Fruit fly (Drosophila melanogaster): Measurements from ENCODE around the gene Uch-L5.

The Uch-L5 gene

dm6 chr3L:9435315-9435714 is 41.5 kb downstream of the Uch-L5 start, which contains the start of gene CG42526 (continued):
- TF ChIP-seq Hmx (GFP tag; optimal IDR thresholded peaks at IDR 0.05) (peak; percentile 35), gcm2 (GFP tag; optimal IDR thresholded peaks at IDR 0.05) (no peak), fd96Cb (tag; optimal IDR thresholded peaks at IDR 0.05) (no peak), CG9437 (GFP tag; optimal IDR thresholded peaks at IDR 0.05) (peak; percentile 64), vnd (GFP tag; IDR thresholded peaks at IDR 0.05; ENCODE audit: partially characterized antibody) (no peak), Gsc (GFP tag; IDR thresholded peaks at IDR 0.05) (no peak), row (GFP tag; IDR thresholded peaks at IDR 0.05) (peak; percentile 75), CG11093 (GFP tag; IDR thresholded peaks at IDR 0.05) (no peak), Atf-2 (GFP tag; optimal IDR thresholded peaks at IDR 0.05) (peak; percentile 22), CG11695 (GFP tag; IDR thresholded peaks at IDR 0.05) (no peak), ab (GFP tag; optimal IDR thresholded peaks at IDR 0.05) (no peak), CG34376 (GFP tag; optimal IDR thresholded peaks at IDR 0.05) (peak; percentile 10), CG10209 (GFP tag; optimal IDR thresholded peaks at IDR 0.05) (peak; percentile 39), onecut (GFP tag; IDR thresholded peaks at IDR 0.05) (no peak), Deaf1 (tag; optimal IDR thresholded peaks at IDR 0.05) (no peak), zfh2 (GFP tag; optimal IDR thresholded peaks at IDR 0.05) (peak; percentile 63), Chrac-16 (GFP tag; optimal IDR thresholded peaks at IDR 0.05) (peak; percentile 36), CG8290 (GFP tag; optimal IDR thresholded peaks at IDR 0.05) (peak; percentile 29), CG8290 (tag; optimal IDR thresholded peaks at IDR 0.05) (peak in 1 of 2 experiments; percentile 78), CG12155 (GFP tag; optimal IDR thresholded peaks at IDR 0.05) (peak; percentile 58), CG14014 (GFP tag; IDR thresholded peaks at IDR 0.05) (peak; percentile 73), disco-r (GFP tag; optimal IDR thresholded peaks at IDR 0.05) (no peak), da (GFP tag; optimal IDR thresholded peaks at IDR 0.05) (no peak), Six4 (GFP tag; optimal IDR thresholded peaks at IDR 0.05) (no peak), CG2202 (tag; optimal IDR thresholded peaks at IDR 0.05) (no peak), Jarid2 (GFP tag; optimal IDR thresholded peaks at IDR 0.05) (no peak), bsh (GFP tag; optimal IDR thresholded peaks at IDR 0.05) (peak in 1 of 2 experiments; percentile 28), E2f2 (GFP tag; IDR thresholded peaks at IDR 0.05) (peak; percentile 84), Atf6 (GFP tag; IDR thresholded peaks at IDR 0.05) (peak; percentile 63; the same call in 1 of the 2 replicates), Dll (GFP tag; IDR thresholded peaks at IDR 0.05; ENCODE audit: partially characterized antibody) (peak; percentile 68), en (GFP tag; optimal IDR thresholded peaks at IDR 0.05) (no peak), Usf (GFP tag; optimal IDR thresholded peaks at IDR 0.05) (no peak), sc (optimal IDR thresholded peaks at IDR 0.05) (no peak), sc (GFP tag; optimal IDR thresholded peaks at IDR 0.05) (no peak), Hand (GFP tag; optimal IDR thresholded peaks at IDR 0.05) (no peak), CG3995 (GFP tag; optimal IDR thresholded peaks at IDR 0.05) (peak; percentile 21), CG9215 (GFP tag; IDR thresholded peaks at IDR 0.05) (no peak), ttk (GFP tag; IDR thresholded peaks at IDR 0.05) (peak; percentile 12; the same call in 1 of the 2 replicates), CG6765 (GFP tag; optimal IDR thresholded peaks at IDR 0.05) (no peak), tx (GFP tag; optimal IDR thresholded peaks at IDR 0.05) (peak; percentile 43), CG16779 (GFP tag; IDR thresholded peaks at IDR 0.05) (no peak), zen (tag; optimal IDR thresholded peaks at IDR 0.05) (no peak), CG17359 (tag; optimal IDR thresholded peaks at IDR 0.05) (no peak), CG3281 (GFP tag; optimal IDR thresholded peaks at IDR 0.05) (no peak), CG3065 (GFP tag; optimal IDR thresholded peaks at IDR 0.05) (no peak), ash1 (GFP tag; optimal IDR thresholded peaks at IDR 0.05) (no peak), pita (GFP tag; optimal IDR thresholded peaks at IDR 0.05) (no peak), CG30431 (GFP tag; optimal IDR thresholded peaks at IDR 0.05) (no peak), pnt (GFP tag; optimal IDR thresholded peaks at IDR 0.05) (no peak), hb (GFP tag; IDR thresholded peaks at IDR 0.05; ENCODE audit: partially characterized antibody) (0 out of 3 replicates have a peak, but pooled peaks have one; percentile 31), CG12391 (tag; optimal IDR thresholded peaks at IDR 0.05) (peak; percentile 56), CG13775 (GFP tag; optimal IDR thresholded peaks at IDR 0.05) (peak; percentile 1)
